Worm (Caenorhabditis elegans): ENCODE results near the gene F56D6.8.
"Not testable (repeated sequence)": the region's sequence is repeated elsewhere in the genome, so short reads cannot be mapped to it uniquely, and the experiment has no call there.

Gene F56D6.8

DNA sequence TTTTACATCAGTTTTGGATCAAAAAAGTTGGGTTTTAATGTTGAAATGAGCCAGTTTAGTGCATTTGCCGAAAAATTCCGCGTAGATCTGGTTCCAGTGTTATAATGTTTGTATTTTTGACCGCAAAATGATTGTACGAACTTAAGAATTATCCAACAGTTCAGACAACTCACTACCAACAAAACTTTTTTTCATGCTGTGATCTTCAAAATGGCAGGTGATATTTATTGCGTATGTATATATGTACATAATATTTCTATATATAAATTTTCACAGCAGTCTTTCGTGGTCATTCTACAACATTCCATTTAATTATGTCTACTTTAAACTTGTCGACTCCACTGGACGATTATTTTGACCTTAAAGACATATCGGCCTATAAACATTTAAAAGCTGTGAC is 21.1 kb upstream of the F56D6.8 start, which contains the start of gene srz-20:
Gene srz-20 (plus strand): TSS at position 301 of the 400 bp plus-strand sequence.
- TF ChIP-seq unc-98 (GFP tag; IDR thresholded peaks at IDR 0.05) (no peak), ceh-90 (tag; optimal IDR thresholded peaks at IDR 0.05) (no peak), nhr-84 (tag; optimal IDR thresholded peaks at IDR 0.05) (no peak), mdl-1 (tag; optimal IDR thresholded peaks at IDR 0.05) (no peak), mab-9 (GFP tag; IDR thresholded peaks at IDR 0.05) (no peak), lir-3 (tag; optimal IDR thresholded peaks at IDR 0.05; ENCODE audit: poor library complexity) (no peak), Y116A8C.19 (tag; optimal IDR thresholded peaks at IDR 0.05; ENCODE audit: borderline replicate concordance) (no peak), efl-3 (GFP tag; optimal IDR thresholded peaks at IDR 0.05) (no peak), nhr-12 (tag; optimal IDR thresholded peaks at IDR 0.05) (no peak), xbp-1 (tag; optimal IDR thresholded peaks at IDR 0.05) (no peak), nhr-76 (tag; optimal IDR thresholded peaks at IDR 0.05) (no peak), nhr-28 (tag; optimal IDR thresholded peaks at IDR 0.05) (no peak), alr-1 (tag; optimal IDR thresholded peaks at IDR 0.05; ENCODE audit: borderline replicate concordance) (no peak), elt-3 (tag; optimal IDR thresholded peaks at IDR 0.05) (no peak), ces-1 (GFP tag; optimal IDR thresholded peaks at IDR 0.05) (no peak), egl-13 (tag; optimal IDR thresholded peaks at IDR 0.05) (no peak), fkh-8 (tag; optimal IDR thresholded peaks at IDR 0.05) (no peak), nhr-71 (tag; optimal IDR thresholded peaks at IDR 0.05) (no peak), snu-23 (GFP tag; optimal IDR thresholded peaks at IDR 0.05) (no peak)

DNA sequence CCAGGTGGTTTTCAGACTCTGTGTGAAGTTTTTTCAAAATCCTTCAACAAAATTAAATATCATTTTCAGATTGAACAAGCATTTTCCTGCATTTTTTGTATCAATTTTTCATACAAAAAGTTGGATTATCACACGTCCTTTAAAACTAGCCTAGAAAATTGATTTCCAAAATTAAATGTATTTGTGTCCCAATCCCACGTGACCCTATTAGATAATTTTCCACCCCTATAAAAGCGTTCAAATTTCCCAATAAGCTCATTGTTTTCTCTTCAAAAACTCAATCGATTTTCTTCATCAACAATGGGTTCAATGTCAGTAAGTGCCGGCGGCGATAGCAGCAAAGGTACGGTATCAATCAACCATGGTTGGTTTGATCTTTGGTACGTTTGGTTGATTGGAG is 20.2 kb upstream of the F56D6.8 start, which contains the start of gene F56D6.19:
Gene F56D6.19 (plus strand): TSS at position 301 of the 400 bp plus-strand sequence.
- TF ChIP-seq C16A3.4 (tag; optimal IDR thresholded peaks at IDR 0.05) (no peak), lir-3 (tag; optimal IDR thresholded peaks at IDR 0.05; ENCODE audit: poor library complexity) (no peak), swsn-7 (tag; optimal IDR thresholded peaks at IDR 0.05) (no peak), lin-35 (GFP tag; optimal IDR thresholded peaks at IDR 0.05) (no peak), efl-1 (optimal IDR thresholded peaks at IDR 0.05) (no peak), efl-1 (GFP tag; optimal IDR thresholded peaks at IDR 0.05 in 1 of 2) (peak in 1 of 2 experiments; percentile 64)

DNA sequence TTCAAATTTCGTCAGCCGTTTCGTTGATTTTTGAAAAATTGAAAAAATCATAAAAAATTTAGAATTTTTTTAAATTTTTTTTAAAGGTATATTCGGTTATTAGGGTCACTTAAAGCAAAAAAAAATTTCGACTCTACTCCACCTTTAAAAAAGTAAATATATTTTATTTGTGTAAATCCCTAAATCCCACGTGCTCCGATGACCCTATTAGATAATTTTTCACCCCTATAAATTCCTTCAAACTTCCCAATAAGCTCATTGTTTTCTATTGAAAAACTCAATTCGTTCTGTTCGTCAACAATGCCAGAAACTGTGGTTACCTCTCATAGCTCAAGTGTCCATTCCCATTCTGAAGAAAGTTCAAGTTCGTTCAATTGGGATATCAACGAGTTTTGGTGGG is 18.4 kb upstream of the F56D6.8 start, which contains the start of gene F56D6.20:
Gene F56D6.20 (plus strand): TSS at position 301 of the 400 bp plus-strand sequence.
- TF ChIP-seq swsn-7 (tag; optimal IDR thresholded peaks at IDR 0.05): no peak

DNA sequence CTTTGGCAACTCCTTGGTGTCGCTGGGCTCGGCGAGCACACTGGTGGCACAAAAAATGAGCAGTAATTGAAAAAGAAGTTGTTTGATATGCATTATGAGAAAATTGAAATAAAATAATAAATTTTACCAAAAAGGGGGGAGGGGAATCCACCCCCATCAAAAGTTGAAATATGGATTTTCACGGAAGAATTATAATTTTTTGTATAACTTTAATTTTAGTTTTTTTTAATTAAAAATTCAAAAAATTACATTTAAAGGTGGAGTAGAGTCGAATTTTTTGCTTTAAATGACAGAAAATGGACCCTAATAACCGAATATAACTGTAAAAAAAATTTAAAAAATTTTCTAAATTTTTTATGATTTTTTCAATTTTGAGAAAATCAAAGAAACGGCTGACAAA is 17.6 kb upstream of the F56D6.8 start, which contains the start of gene F56D6.18:
Gene F56D6.18 (minus strand): TSS at position 101 of the 400 bp plus-strand sequence.
- TF ChIP-seq C34B4.2 (tag; optimal IDR thresholded peaks at IDR 0.05); nhr-85 (tag); lin-15B (tag; optimal IDR thresholded peaks at IDR 0.05): not testable (repeated sequence)

DNA sequence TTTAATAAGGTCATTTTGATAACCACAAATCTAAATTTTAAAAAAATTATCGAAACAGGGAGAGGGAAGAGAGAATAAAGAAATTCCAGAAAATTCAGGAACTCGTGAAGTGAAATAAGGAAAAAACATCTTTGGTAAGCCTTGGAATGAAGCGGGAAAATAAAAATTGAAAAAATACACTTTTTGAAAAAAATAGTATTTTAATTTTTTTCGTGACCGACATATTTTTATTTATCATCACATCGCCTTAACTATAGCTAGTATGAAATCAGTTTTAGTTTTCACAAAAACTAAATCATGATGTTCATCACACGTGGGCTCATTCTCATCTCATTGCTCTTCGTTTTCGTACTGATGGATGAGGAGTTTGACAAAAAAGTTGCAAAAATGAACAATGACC is 14.9 kb upstream of the F56D6.8 start, which contains the start of gene F56D6.13:
Gene F56D6.13 (plus strand): TSS at position 301 of the 400 bp plus-strand sequence.
- no peak for TF ChIP-seq egl-27 (tag; optimal IDR thresholded peaks at IDR 0.05)
- no peak for TF ChIP-seq C16A3.4 (tag; optimal IDR thresholded peaks at IDR 0.05)
- no peak for TF ChIP-seq mdl-1 (tag; optimal IDR thresholded peaks at IDR 0.05)
- no peak for TF ChIP-seq efl-3 (GFP tag; optimal IDR thresholded peaks at IDR 0.05)
- no peak for TF ChIP-seq nhr-237 (tag; optimal IDR thresholded peaks at IDR 0.05)
- TF ChIP-seq nhr-47 (tag; optimal IDR thresholded peaks at IDR 0.05): no peak
- no peak for TF ChIP-seq unc-30 (tag; optimal IDR thresholded peaks at IDR 0.05)
- no peak for TF ChIP-seq ets-5 (GFP tag; IDR thresholded peaks at IDR 0.05)
- TF ChIP-seq elt-2 (tag; optimal IDR thresholded peaks at IDR 0.05): no peak
- TF ChIP-seq sup-37 (GFP tag; optimal IDR thresholded peaks at IDR 0.05): no peak
- TF ChIP-seq C34B4.2 (tag; optimal IDR thresholded peaks at IDR 0.05): no peak
- TF ChIP-seq ceh-82 (tag; optimal IDR thresholded peaks at IDR 0.05): no peak
- TF ChIP-seq rnt-1 (tag; optimal IDR thresholded peaks at IDR 0.05): no peak
- TF ChIP-seq nhr-20 (tag; optimal IDR thresholded peaks at IDR 0.05): no peak
- TF ChIP-seq sox-4 (tag; optimal IDR thresholded peaks at IDR 0.05): no peak

All from whole organism, L1 larva.